Fruit fly (Drosophila melanogaster) whole organism, pupa: ENCODE measurements around the gene CG1983.

Source experiments
- CG10348 ChIP-seq: fragments of 200-800 bp; sonication (Bioruptor generic); IDR thresholded peaks from 2 replicates; pipeline ENCODE4 v1.3.6; 2022; ENCODE audit warnings: missing biosample characterization, missing genetic modification characterization
- CG8301 ChIP-seq: fragments of 200-800 bp; sonication (Bioruptor generic); optimal IDR thresholded peaks from 2 replicates; lab custom pipeline; 2018; ENCODE audit warnings: missing biosample characterization, mild to moderate bottlenecking, missing genetic modification characterization
- EcR ChIP-seq: fragments of 200-800 bp; sonication (Bioruptor generic); optimal IDR thresholded peaks from 3 replicates; lab custom pipeline; 2019; ENCODE audit warnings: missing biosample characterization, missing genetic modification characterization, mild to moderate bottlenecking, moderate library complexity, missing genetic modification reagents
- gl ChIP-seq: fragments of 200-800 bp; sonication (Bioruptor generic); optimal IDR thresholded peaks from 2 replicates; lab custom pipeline; 2018; ENCODE audit warnings: missing biosample characterization, mild to moderate bottlenecking, missing genetic modification characterization

DNA sequence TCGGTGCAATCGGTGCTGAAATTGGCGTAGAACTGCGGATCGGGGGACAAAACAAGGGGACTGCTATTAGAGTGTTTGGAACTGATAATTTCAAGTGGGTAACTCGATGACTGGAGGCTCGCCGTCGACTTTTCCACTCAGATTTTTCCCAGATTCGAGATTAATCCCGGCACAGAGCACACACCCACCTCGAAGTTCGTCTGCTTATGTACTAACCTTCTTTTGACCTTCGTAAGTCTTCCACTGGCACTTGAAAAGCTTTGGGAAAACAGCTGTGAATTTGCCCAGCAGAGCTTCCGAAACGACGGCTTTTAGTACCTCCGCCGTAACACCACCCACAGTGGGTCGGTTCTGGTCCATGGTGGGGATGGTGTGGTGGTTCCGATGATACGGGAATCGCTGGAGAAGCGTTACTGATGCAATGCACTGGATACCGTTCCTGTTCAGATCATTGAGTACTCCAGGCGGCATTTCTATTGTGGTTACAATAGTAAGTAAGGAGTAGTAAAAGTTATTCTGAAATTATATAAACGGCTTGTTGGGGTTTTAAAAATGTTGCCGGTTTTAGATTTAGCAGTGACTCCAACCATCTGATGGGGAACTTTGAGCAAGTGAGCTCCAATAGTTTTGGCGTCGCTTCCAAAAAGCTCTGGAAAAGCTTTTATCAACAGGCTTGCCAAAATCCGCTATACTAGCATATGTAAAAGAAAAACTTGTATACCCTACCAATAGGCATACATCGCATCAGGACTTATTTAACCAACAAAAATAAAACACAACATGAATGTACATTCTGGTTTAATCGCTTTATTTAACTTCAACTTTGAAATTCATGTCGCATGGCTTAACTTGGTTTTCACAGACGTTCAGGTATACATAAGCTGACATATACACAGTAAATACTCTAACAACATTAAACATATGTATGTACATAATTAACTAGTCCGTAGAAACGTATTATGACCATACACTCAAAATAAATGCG is 43.1 kb downstream of the CG1983 start, which contains the start of gene Tpi:
- TF ChIP-seq gl (tag; lab: Kevin White, UChicago) (no peak), EcR (no peak), CG8301 (no peak), CG10348 (GFP tag; lab: Robert Waterston, UW) (no peak)
